Fruit fly (Drosophila melanogaster) whole organism, embryonic: ENCODE data around the gene CG5382.

Source experiments
- BEAF-32 ChIP-seq: fragments of 200-800 bp; sonication (Bioruptor generic); optimal IDR thresholded peaks from 3 replicates; lab custom pipeline; 2017; ENCODE audit warnings: missing biosample characterization, missing genetic modification characterization, mild to moderate bottlenecking, moderate library complexity, missing genetic modification reagents
- Bdp1 ChIP-seq: fragments of 200-800 bp; sonication (Bioruptor generic); optimal IDR thresholded peaks from 3 replicates; lab custom pipeline; 2016; ENCODE audit warnings: missing biosample characterization, missing genetic modification characterization
- CG10366 ChIP-seq: fragments of 200-800 bp; sonication (Bioruptor generic); IDR thresholded peaks from 2 replicates; pipeline ENCODE4 v1.3.6; 2022; ENCODE audit warnings: missing biosample characterization, missing genetic modification characterization
- CG10431 ChIP-seq: fragments of 200-800 bp; sonication (Bioruptor generic); optimal IDR thresholded peaks from 3 replicates; lab custom pipeline; 2018; ENCODE audit warnings: missing biosample characterization, mild to moderate bottlenecking, missing genetic modification characterization
- CG11093 ChIP-seq: fragments of 200-800 bp; sonication (Bioruptor generic); IDR thresholded peaks from 3 replicates; pipeline ENCODE4 v1.3.6; 2022; ENCODE audit warnings: missing biosample characterization, missing genetic modification characterization
- CG11456 ChIP-seq: fragments of 200-800 bp; sonication (Bioruptor generic); IDR thresholded peaks from 3 replicates; pipeline ENCODE4 v1.3.6; 2022; ENCODE audit warnings: missing biosample characterization, missing genetic modification characterization
- CG12744 ChIP-seq: fragments of 200-800 bp; sonication (Bioruptor generic); optimal IDR thresholded peaks from 2 replicates; lab custom pipeline; 2016; ENCODE audit warnings: missing biosample characterization, missing genetic modification characterization
- CG12942 ChIP-seq: fragments of 200-800 bp; sonication (Bioruptor generic); optimal IDR thresholded peaks from 3 replicates; lab custom pipeline; 2016; ENCODE audit warnings: missing biosample characterization, missing genetic modification characterization
- CG14441 ChIP-seq: fragments of 200-800 bp; sonication (Bioruptor generic); IDR thresholded peaks from 2 replicates; pipeline ENCODE4 v1.3.6; 2022; ENCODE audit warnings: missing biosample characterization, missing genetic modification characterization
- CG1647 ChIP-seq: fragments of 200-800 bp; sonication (Bioruptor generic); optimal IDR thresholded peaks from 3 replicates; lab custom pipeline; 2016; ENCODE audit warnings: missing biosample characterization, missing genetic modification characterization
- CG17802 ChIP-seq: fragments of 200-800 bp; sonication (Bioruptor generic); optimal IDR thresholded peaks from 2 replicates; lab custom pipeline; 2018; ENCODE audit warnings: missing biosample characterization, mild to moderate bottlenecking, missing genetic modification characterization, moderate library complexity
- CG2199 ChIP-seq: fragments of 200-800 bp; sonication (Bioruptor generic); IDR thresholded peaks from 3 replicates; pipeline ENCODE4 v1.3.6; 2022; ENCODE audit warnings: missing biosample characterization, missing genetic modification characterization
- CG30403 ChIP-seq: fragments of 200-800 bp; sonication (Bioruptor generic); optimal IDR thresholded peaks from 3 replicates; lab custom pipeline; 2016; ENCODE audit warnings: missing biosample characterization, missing genetic modification characterization
- CG31365 ChIP-seq: fragments of 200-800 bp; sonication (Bioruptor generic); optimal IDR thresholded peaks from 2 replicates; lab custom pipeline; 2018; ENCODE audit warnings: missing biosample characterization, mild to moderate bottlenecking, missing genetic modification characterization
- CG43689 ChIP-seq: fragments of 200-800 bp; sonication (Bioruptor generic); IDR thresholded peaks from 2 replicates; pipeline ENCODE4 v1.3.6; 2022; ENCODE audit warnings: missing biosample characterization, missing genetic modification characterization
- CG4617 ChIP-seq: fragments of 200-800 bp; sonication (Bioruptor generic); optimal IDR thresholded peaks from 3 replicates; lab custom pipeline; 2016; ENCODE audit warnings: missing biosample characterization, missing genetic modification characterization, borderline replicate concordance
- CG4854 ChIP-seq: fragments of 200-800 bp; sonication (Bioruptor generic); optimal IDR thresholded peaks from 2 replicates; lab custom pipeline; 2016; ENCODE audit warnings: missing biosample characterization, missing genetic modification characterization, inconsistent platforms
- CG6683 ChIP-seq: fragments of 200-800 bp; sonication (Bioruptor generic); optimal IDR thresholded peaks from 2 replicates; lab custom pipeline; 2017; ENCODE audit warnings: missing biosample characterization, mild to moderate bottlenecking, missing genetic modification characterization, missing genetic modification reagents
- Dll ChIP-seq: fragments of 200-800 bp; sonication (Bioruptor generic); IDR thresholded peaks from 4 replicates; pipeline ENCODE4 v1.3.6; 2022; ENCODE audit warnings: missing biosample characterization, missing genetic modification characterization; ENCODE audit not compliant: partially characterized antibody
- Dp ChIP-seq: fragments of 200-800 bp; sonication (Bioruptor generic); optimal IDR thresholded peaks from 2 replicates; lab custom pipeline; 2018; ENCODE audit warnings: missing biosample characterization, mild to moderate bottlenecking, missing genetic modification characterization, moderate library complexity
- GATAe ChIP-seq: fragments of 200-800 bp; sonication (Bioruptor generic); conservative IDR thresholded peaks from 2 replicates; pipeline ENCODE4 v1.3.6; 2022; ENCODE audit warnings: missing biosample characterization, missing genetic modification characterization
- Gsc ChIP-seq: fragments of 200-800 bp; sonication (Bioruptor generic); IDR thresholded peaks from 2 replicates; pipeline ENCODE4 v1.3.6; 2022; ENCODE audit warnings: missing biosample characterization, missing genetic modification characterization
- Hr3 ChIP-seq: fragments of 200-800 bp; sonication (Bioruptor generic); optimal IDR thresholded peaks from 3 replicates; lab custom pipeline; 2016; ENCODE audit warnings: missing biosample characterization, missing genetic modification characterization
- MESR4 ChIP-seq: fragments of 200-800 bp; sonication (Bioruptor generic); optimal IDR thresholded peaks from 2 replicates; lab custom pipeline; 2018; ENCODE audit warnings: missing biosample characterization, mild to moderate bottlenecking, missing genetic modification characterization, moderate library complexity
- Med ChIP-seq: fragments of 200-800 bp; sonication (Bioruptor generic); peaks from one replicate; lab custom pipeline; 2016; ENCODE audit warnings: missing biosample characterization, missing genetic modification characterization, mild to moderate bottlenecking, inconsistent platforms, moderate library complexity
- Myb ChIP-seq: fragments of 200-800 bp; sonication (Bioruptor generic); optimal IDR thresholded peaks from 2 replicates; lab custom pipeline; 2016; ENCODE audit warnings: missing biosample characterization, missing genetic modification characterization
- Opbp ChIP-seq: fragments of 200-800 bp; sonication (Bioruptor generic); IDR thresholded peaks from 3 replicates; pipeline ENCODE4 v1.3.6; 2022; ENCODE audit warnings: missing biosample characterization, missing genetic modification characterization; ENCODE audit not compliant: partially characterized antibody
- Poxn ChIP-seq: fragments of 200-800 bp; sonication (Bioruptor generic); IDR thresholded peaks from 2 replicates; pipeline ENCODE4 v1.3.6; 2022; ENCODE audit warnings: missing biosample characterization, missing genetic modification characterization
- Rfx ChIP-seq: fragments of 200-800 bp; sonication (Bioruptor generic); IDR thresholded peaks from 2 replicates; pipeline ENCODE4 v1.3.6; 2022; ENCODE audit warnings: missing biosample characterization, missing genetic modification characterization
- Side ChIP-seq: fragments of 200-800 bp; sonication (Bioruptor generic); optimal IDR thresholded peaks from 2 replicates; lab custom pipeline; 2016; ENCODE audit warnings: missing biosample characterization, missing genetic modification characterization
- Ssrp ChIP-seq: fragments of 200-800 bp; sonication (Bioruptor generic); optimal IDR thresholded peaks from 2 replicates; lab custom pipeline; 2018; ENCODE audit warnings: missing biosample characterization, mild to moderate bottlenecking, missing genetic modification characterization, moderate library complexity
- Stat92E ChIP-seq, 3 experiments: fragments of >200 bp in 2 of 3; fragments of 200-800 bp in 1 of 3; sonication (Bioruptor generic) in 1 of 3; optimal IDR thresholded peaks; 2 replicates each; lab custom pipeline; 2017 to 2019; ENCODE audit warnings: missing biosample characterization in 3 of 3, missing genetic modification characterization in 3 of 3, mild to moderate bottlenecking in 1 of 3, moderate library complexity in 1 of 3
- Trl ChIP-seq, 3 experiments: fragments of >200 bp in 2 of 3; fragments of 200-800 bp in 1 of 3; sonication (Bioruptor generic) in 1 of 3; optimal IDR thresholded peaks; 2 replicates in 1 of 3; 3 replicates in 2 of 3; lab custom pipeline; 2016 to 2017; ENCODE audit warnings: missing biosample characterization in 1 of 3, missing genetic modification characterization in 1 of 3
- abd-A ChIP-seq: fragments of 200-800 bp; sonication (Bioruptor generic); optimal IDR thresholded peaks from 3 replicates; lab custom pipeline; 2019; ENCODE audit warnings: missing biosample characterization, mild to moderate bottlenecking, missing genetic modification characterization, moderate library complexity
- da ChIP-seq: fragments of 200-800 bp; sonication (Bioruptor generic); optimal IDR thresholded peaks from 2 replicates; lab custom pipeline; 2016; ENCODE audit warnings: missing biosample characterization, missing genetic modification characterization
- en ChIP-seq: fragments of 200-800 bp; sonication (Bioruptor generic); optimal IDR thresholded peaks from 2 replicates; lab custom pipeline; 2016; ENCODE audit warnings: missing biosample characterization, missing genetic modification characterization
- gt ChIP-seq: fragments of 200-800 bp; sonication (Bioruptor generic); IDR thresholded peaks from 2 replicates; pipeline ENCODE4 v1.3.6; 2022; ENCODE audit warnings: missing biosample characterization, missing genetic modification characterization
- ham ChIP-seq: fragments of 200-800 bp; sonication (Bioruptor generic); IDR thresholded peaks from 2 replicates; pipeline ENCODE4 v1.3.6; 2022; ENCODE audit warnings: missing biosample characterization, missing genetic modification characterization
- klu ChIP-seq: fragments of 200-800 bp; sonication (Bioruptor generic); IDR thresholded peaks from 2 replicates; pipeline ENCODE4 v1.3.6; 2022; ENCODE audit warnings: missing biosample characterization, missing genetic modification characterization
- knrl ChIP-seq: fragments of 200-800 bp; sonication (Bioruptor generic); IDR thresholded peaks from 3 replicates; pipeline ENCODE4 v1.3.6; 2022; ENCODE audit warnings: missing biosample characterization, missing genetic modification characterization; ENCODE audit not compliant: partially characterized antibody
- nerfin-1 ChIP-seq: fragments of 200-800 bp; sonication (Bioruptor generic); optimal IDR thresholded peaks from 3 replicates; lab custom pipeline; 2019; ENCODE audit warnings: missing biosample characterization, mild to moderate bottlenecking, missing genetic modification characterization, moderate library complexity
- onecut ChIP-seq: fragments of 200-800 bp; sonication (Bioruptor generic); IDR thresholded peaks from 2 replicates; pipeline ENCODE4 v1.3.6; 2022; ENCODE audit warnings: missing biosample characterization, missing genetic modification characterization
- pita ChIP-seq: fragments of 200-800 bp; sonication (Bioruptor generic); optimal IDR thresholded peaks from 2 replicates; lab custom pipeline; 2017; ENCODE audit warnings: missing biosample characterization, mild to moderate bottlenecking, missing genetic modification characterization
- sd ChIP-seq: fragments of 200-800 bp; sonication (Bioruptor generic); optimal IDR thresholded peaks from 3 replicates; lab custom pipeline; 2018; ENCODE audit warnings: missing biosample characterization, mild to moderate bottlenecking, missing genetic modification characterization, moderate library complexity
- slou ChIP-seq: fragments of 200-800 bp; sonication (Bioruptor generic); optimal IDR thresholded peaks from 3 replicates; lab custom pipeline; 2016; ENCODE audit warnings: missing biosample characterization, missing genetic modification characterization
- sna ChIP-seq: fragments of 200-800 bp; sonication (Bioruptor generic); IDR thresholded peaks from 2 replicates; pipeline ENCODE4 v1.3.6; 2022; ENCODE audit warnings: missing biosample characterization, missing genetic modification characterization; ENCODE audit not compliant: partially characterized antibody
- tin ChIP-seq: fragments of 200-800 bp; sonication (Bioruptor generic); optimal IDR thresholded peaks from 3 replicates; lab custom pipeline; 2016; ENCODE audit warnings: missing biosample characterization, missing genetic modification characterization
- ttk ChIP-seq: fragments of 200-800 bp; sonication (Bioruptor generic); IDR thresholded peaks from 2 replicates; pipeline ENCODE4 v2.1.2; 2022; ENCODE audit warnings: missing biosample characterization, missing genetic modification characterization

The CG5382 gene

DNA sequence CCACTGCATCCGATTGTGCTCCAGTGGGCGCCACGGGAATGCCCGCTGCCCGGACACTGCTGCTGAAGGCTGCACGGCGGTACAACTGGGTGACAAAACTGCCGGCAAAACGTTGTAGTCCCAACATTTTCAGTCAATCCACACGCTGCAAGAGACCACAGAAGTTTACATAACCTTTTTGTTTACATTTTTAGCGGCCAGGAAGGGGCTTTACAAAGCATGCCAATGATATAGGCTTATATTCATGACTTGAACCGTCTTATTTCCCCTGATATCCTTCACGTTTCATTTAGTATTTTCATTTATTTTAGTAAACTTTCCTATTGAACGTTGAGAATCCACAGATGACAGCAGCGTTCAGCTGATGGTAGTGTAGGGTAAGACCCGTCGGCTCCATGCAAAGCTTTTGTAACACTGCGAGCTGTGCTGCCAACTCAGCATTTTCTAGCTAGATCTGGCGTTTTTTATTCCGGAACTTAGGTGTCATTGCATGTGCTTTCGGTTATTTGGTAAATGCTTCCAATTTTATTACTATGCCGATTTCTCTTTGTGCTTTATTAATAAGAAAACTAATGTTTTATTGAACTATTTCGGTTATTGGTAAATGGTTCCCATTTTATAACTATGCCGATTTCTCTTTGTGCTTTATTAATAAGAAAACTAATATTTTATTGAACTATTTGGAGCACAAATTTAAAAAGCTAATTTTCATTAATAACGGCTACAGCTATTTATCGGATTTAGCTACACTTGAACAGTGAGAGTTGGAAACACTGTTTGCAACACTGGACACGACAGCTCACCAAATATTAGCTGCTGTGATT is 45.0 kb upstream of the CG5382 start, which contains the start of the genes CG13850 and lqfR (continued):
- TF ChIP-seq CG12744 (GFP tag; lab: Kevin White, UChicago) (peak; percentile 60), GATAe (GFP tag; lab: Robert Waterston, UW) (no peak), CG4617 (GFP tag; lab: Kevin White, UChicago) (peak; percentile 40), CG17802 (tag; lab: Kevin White, UChicago) (peak; percentile 9), Stat92E (GFP tag; optimal IDR thresholded peaks at IDR 0.05; lab: Kevin White, UChicago) (no peak), da (GFP tag; lab: Kevin White, UChicago) (peak; percentile 47), Gsc (GFP tag; lab: Robert Waterston, UW) (no peak), Rfx (peak; percentile 86), ttk (GFP tag; lab: Robert Waterston, UW) (no peak; the same call in 1 of the 2 replicates), BEAF-32 (GFP tag; lab: Kevin White, UChicago) (peak; percentile 51), CG12942 (peak; percentile 77), klu (peak; percentile 72), pita (no peak), Opbp (GFP tag; lab: Robert Waterston, UW) (no peak), CG2199 (GFP tag; lab: Robert Waterston, UW) (no peak), sna (no peak), Dp (GFP tag; lab: Kevin White, UChicago) (no peak), tin (GFP tag; lab: Kevin White, UChicago) (peak; percentile 79), CG6683 (GFP tag; lab: Kevin White, UChicago) (peak; percentile 45), Poxn (GFP tag; lab: Robert Waterston, UW) (no peak), CG14441 (peak; percentile 43; the same call in 1 of the 2 replicates), Med (GFP tag; lab: Kevin White, UChicago) (peak; percentile 96), Bdp1 (GFP tag; lab: Kevin White, UChicago) (peak; percentile 60), MESR4 (GFP tag; lab: Kevin White, UChicago) (peak; percentile 28), Ssrp (tag; lab: Kevin White, UChicago) (peak; percentile 60), abd-A (tag; lab: Kevin White, UChicago) (no peak), Myb (peak; percentile 83), sd (tag; lab: Kevin White, UChicago) (peak; percentile 45), gt (GFP tag; lab: Robert Waterston, UW) (no peak), ham (no peak), CG30403 (peak; percentile 91), Hr3 (GFP tag; lab: Kevin White, UChicago) (peak; percentile 84), knrl (GFP tag; lab: Robert Waterston, UW) (no peak), en (GFP tag; lab: Kevin White, UChicago) (peak; percentile 54), slou (peak; percentile 47), CG10366 (GFP tag; lab: Robert Waterston, UW) (peak; percentile 33; the same call in 1 of the 2 replicates), Side (peak; percentile 66), CG43689 (GFP tag; lab: Robert Waterston, UW) (no peak; the same call in 1 of the 2 replicates), CG11093 (GFP tag; lab: Robert Waterston, UW) (no peak), CG31365 (tag; lab: Kevin White, UChicago) (no peak), Dll (GFP tag; lab: Robert Waterston, UW) (no peak), Trl (optimal IDR thresholded peaks at IDR 0.05; lab: Kevin White, UChicago) (no peak), Trl (GFP tag; optimal IDR thresholded peaks at IDR 0.05; lab: Kevin White, UChicago) (peak; percentile 83), onecut (peak; percentile 41; the same call in 1 of the 2 replicates), CG4854 (GFP tag; lab: Kevin White, UChicago) (peak; percentile 79), nerfin-1 (tag; lab: Kevin White, UChicago) (peak; percentile 33), CG11456 (GFP tag; lab: Robert Waterston, UW) (peak; percentile 65), CG1647 (GFP tag; lab: Kevin White, UChicago) (peak; percentile 64), CG10431 (GFP tag; lab: Kevin White, UChicago) (peak; percentile 1)
